Fruit fly (Drosophila melanogaster) whole organism, adult: ENCODE data around the gene sina.

Source experiments
- Clk ChIP-seq: fragments of 200-800 bp; sonication (Bioruptor generic); optimal IDR thresholded peaks from 2 replicates; lab custom pipeline; 2017; ENCODE audit warnings: missing biosample characterization, missing genetic modification characterization
- cnc ChIP-seq, 2 experiments: fragments of >200 bp; optimal IDR thresholded peaks; 2 replicates each; lab custom pipeline; 2017

DNA sequence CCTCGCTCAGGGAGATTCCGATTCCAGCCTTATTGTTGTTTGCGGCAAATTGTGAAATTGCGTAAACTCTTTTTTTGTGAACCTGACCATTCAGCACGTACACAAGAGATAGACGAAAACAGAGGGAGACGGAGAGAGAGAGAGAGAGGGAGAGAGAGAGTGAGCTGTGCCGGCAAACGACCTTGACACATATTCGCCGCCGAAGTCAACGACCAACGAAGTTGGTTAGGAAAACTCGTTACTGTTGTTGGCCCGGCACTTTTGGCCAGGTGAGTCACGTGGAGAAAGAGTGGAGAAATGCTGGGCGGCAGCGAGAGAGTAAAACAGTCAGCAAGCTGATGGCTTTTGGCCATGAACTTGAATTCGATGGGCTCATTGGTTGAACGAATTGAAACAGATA is 23.6 kb upstream of the sina start:
- no peak for TF ChIP-seq Clk (GFP tag; lab: Kevin White, UChicago)
- TF ChIP-seq cnc (optimal IDR thresholded peaks at IDR 0.05; lab: Kevin White, UChicago): no peak
